Fruit fly (Drosophila melanogaster): ENCODE data around the gene ND-51.

The ND-51 gene

DNA sequence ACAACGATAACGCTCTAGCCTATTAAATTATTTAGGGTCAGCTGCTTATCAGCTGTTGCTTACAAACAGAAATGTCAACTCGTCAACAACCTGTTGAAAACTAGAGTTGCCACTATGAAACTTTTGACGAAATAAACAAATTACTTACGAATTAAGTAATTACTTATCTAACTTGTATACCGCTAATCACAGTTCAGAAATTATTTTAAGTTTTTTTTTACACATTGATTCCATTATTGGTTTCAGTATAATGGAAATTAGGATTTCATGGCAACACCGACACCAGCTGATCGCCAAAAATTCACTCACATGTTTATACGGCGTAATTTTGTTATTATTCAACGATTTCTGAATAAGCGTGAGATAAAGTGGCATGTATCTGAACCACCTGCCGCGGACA, 24.7 kb downstream of the ND-51 start, which contains the start of the genes CG9117 and CG31643 (continued):
- no peak for TF ChIP-seq chinmo (GFP tag; IDR thresholded peaks at IDR 0.05; ENCODE audit: partially characterized antibody)
- no peak for TF ChIP-seq CTCF (GFP tag; optimal IDR thresholded peaks at IDR 0.05)
- TF ChIP-seq Mes4 (GFP tag; optimal IDR thresholded peaks at IDR 0.05) = peak; percentile 30
- TF ChIP-seq CG30403 (GFP tag; optimal IDR thresholded peaks at IDR 0.05) = peak; percentile 70
- TF ChIP-seq Lpt (GFP tag; optimal IDR thresholded peaks at IDR 0.05) = no peak
- peak; percentile 30 for TF ChIP-seq CG17186 (GFP tag; optimal IDR thresholded peaks at IDR 0.05)
- TF ChIP-seq mam (GFP tag; optimal IDR thresholded peaks at IDR 0.05) = peak; percentile 78
- TF ChIP-seq Sry-β (GFP tag; optimal IDR thresholded peaks at IDR 0.05) = peak; percentile 1
- TF ChIP-seq Fer1 (GFP tag; optimal IDR thresholded peaks at IDR 0.05) = peak; percentile 67
- TF ChIP-seq CG12659 (GFP tag; optimal IDR thresholded peaks at IDR 0.05) = peak; percentile 69
- TF ChIP-seq oc (tag; optimal IDR thresholded peaks at IDR 0.05) = peak; percentile 41
- TF ChIP-seq Chrac-16 (GFP tag; optimal IDR thresholded peaks at IDR 0.05) = peak; percentile 31
- TF ChIP-seq CG12155 (GFP tag; optimal IDR thresholded peaks at IDR 0.05) = peak; percentile 71
- no peak for TF ChIP-seq CG10321 (GFP tag; IDR thresholded peaks at IDR 0.05)
- TF ChIP-seq Kr (GFP tag; optimal IDR thresholded peaks at IDR 0.05) = no peak
- TF ChIP-seq al (GFP tag; IDR thresholded peaks at IDR 0.05) = 0 out of 2 replicates have a peak, but pooled peaks have one; percentile 4
- peak; percentile 53 for TF ChIP-seq CG12744 (GFP tag; optimal IDR thresholded peaks at IDR 0.05)
- no peak for TF ChIP-seq ERR (GFP tag; optimal IDR thresholded peaks at IDR 0.05)
- TF ChIP-seq CG16779 (GFP tag; IDR thresholded peaks at IDR 0.05) = no peak
- TF ChIP-seq CG5180 (GFP tag; optimal IDR thresholded peaks at IDR 0.05) = no peak
- TF ChIP-seq danr (GFP tag; IDR thresholded peaks at IDR 0.05) = no peak
- TF ChIP-seq dimm (GFP tag; IDR thresholded peaks at IDR 0.05) = no peak
- peak; percentile 10 for TF ChIP-seq Nf-YB (GFP tag; optimal IDR thresholded peaks at IDR 0.05)
- no peak for TF ChIP-seq p53 (GFP tag; optimal IDR thresholded peaks at IDR 0.05)
- TF ChIP-seq CG4617 (GFP tag; optimal IDR thresholded peaks at IDR 0.05; ENCODE audit: borderline replicate concordance) = peak; percentile 51
- no peak for TF ChIP-seq gcm2 (GFP tag; optimal IDR thresholded peaks at IDR 0.05)
- TF ChIP-seq CG17568 (GFP tag; optimal IDR thresholded peaks at IDR 0.05) = no peak
- no peak for TF ChIP-seq CG6813 (GFP tag; optimal IDR thresholded peaks at IDR 0.05)
- no peak for TF ChIP-seq CG15073 (GFP tag; optimal IDR thresholded peaks at IDR 0.05)
- no peak for TF ChIP-seq CG8290 (GFP tag; optimal IDR thresholded peaks at IDR 0.05)
- TF ChIP-seq CG8290 (tag; optimal IDR thresholded peaks at IDR 0.05) = no peak
- no peak for TF ChIP-seq CG2199 (GFP tag; IDR thresholded peaks at IDR 0.05)
- TF ChIP-seq CG14050 (GFP tag; IDR thresholded peaks at IDR 0.05) = no peak
- TF ChIP-seq Bdp1 (GFP tag; optimal IDR thresholded peaks at IDR 0.05) = peak; percentile 29
- TF ChIP-seq unc-4 (GFP tag; IDR thresholded peaks at IDR 0.05; ENCODE audit: partially characterized antibody) = peak; percentile 36; the same call in 1 of the 2 replicates
- no peak for TF ChIP-seq CG2875 (GFP tag; optimal IDR thresholded peaks at IDR 0.05)
- no peak for TF ChIP-seq ssp (GFP tag; IDR thresholded peaks at IDR 0.05)
- no peak for TF ChIP-seq onecut (GFP tag; IDR thresholded peaks at IDR 0.05)
- peak; percentile 28 for TF ChIP-seq ewg (GFP tag; optimal IDR thresholded peaks at IDR 0.05)
- TF ChIP-seq sima (GFP tag; optimal IDR thresholded peaks at IDR 0.05) = no peak
- TF ChIP-seq CG17385 (GFP tag; optimal IDR thresholded peaks at IDR 0.05) = no peak
- no peak for TF ChIP-seq Rx (GFP tag; IDR thresholded peaks at IDR 0.05)
- no peak for TF ChIP-seq gem (tag; optimal IDR thresholded peaks at IDR 0.05)
- no peak for TF ChIP-seq emc (GFP tag; optimal IDR thresholded peaks at IDR 0.05)
- TF ChIP-seq CG10147 (GFP tag; optimal IDR thresholded peaks at IDR 0.05) = peak; percentile 21
- TF ChIP-seq tna (GFP tag; IDR thresholded peaks at IDR 0.05; ENCODE audit: partially characterized antibody) = no peak
- TF ChIP-seq Med (GFP tag) = peak; percentile 91
- no peak for TF ChIP-seq Lim3 (GFP tag; IDR thresholded peaks at IDR 0.05)
- no peak for TF ChIP-seq CG8478 (optimal IDR thresholded peaks at IDR 0.05)
- TF ChIP-seq HmgZ (tag; optimal IDR thresholded peaks at IDR 0.05) = peak; percentile 78
- no peak for TF ChIP-seq MESR4 (GFP tag; optimal IDR thresholded peaks at IDR 0.05)
- peak; percentile 9 for TF ChIP-seq fd96Cb (tag; optimal IDR thresholded peaks at IDR 0.05)
- TF ChIP-seq CG9817 (tag; optimal IDR thresholded peaks at IDR 0.05) = peak; percentile 31
